Fruit fly (Drosophila melanogaster) whole organism, embryonic: ENCODE data around the gene mof.

Experiments used
- Antp ChIP-seq: fragments of 200-800 bp; sonication (Bioruptor generic); optimal IDR thresholded peaks from 3 replicates; lab custom pipeline; 2016; ENCODE audit warnings: missing biosample characterization, missing genetic modification characterization
- Blimp-1 ChIP-seq: fragments of 200-800 bp; sonication (Bioruptor generic); optimal IDR thresholded peaks from 3 replicates; lab custom pipeline; 2018; ENCODE audit warnings: missing biosample characterization, missing genetic modification characterization, mild to moderate bottlenecking, moderate library complexity, missing genetic modification reagents
- CG11247 ChIP-seq: fragments of 200-800 bp; sonication (Bioruptor generic); IDR thresholded peaks from 2 replicates; pipeline ENCODE4 v1.3.6; 2022; ENCODE audit warnings: missing biosample characterization, missing genetic modification characterization
- CG14667 ChIP-seq: fragments of 200-800 bp; sonication (Bioruptor generic); IDR thresholded peaks from 2 replicates; pipeline ENCODE4 v1.3.6; 2022; ENCODE audit warnings: missing biosample characterization, missing genetic modification characterization
- CG14710 ChIP-seq: fragments of 200-800 bp; sonication (Bioruptor generic); optimal IDR thresholded peaks from 3 replicates; lab custom pipeline; 2019; ENCODE audit warnings: missing biosample characterization, mild to moderate bottlenecking, missing genetic modification characterization, moderate library complexity
- CG18262 ChIP-seq: fragments of 200-800 bp; optimal IDR thresholded peaks from 3 replicates; lab custom pipeline; 2019; ENCODE audit warnings: missing biosample characterization, mild to moderate bottlenecking, missing genetic modification characterization, moderate library complexity
- CG18764 ChIP-seq: fragments of 200-800 bp; sonication (Bioruptor generic); optimal IDR thresholded peaks from 3 replicates; lab custom pipeline; 2016; ENCODE audit warnings: missing biosample characterization, missing genetic modification characterization
- CG2116 ChIP-seq: fragments of 200-800 bp; sonication (Bioruptor generic); optimal IDR thresholded peaks from 3 replicates; lab custom pipeline; 2018; ENCODE audit warnings: missing biosample characterization, mild to moderate bottlenecking, missing genetic modification characterization
- CG2678 ChIP-seq: fragments of 200-800 bp; sonication (Bioruptor generic); optimal IDR thresholded peaks from 3 replicates; lab custom pipeline; 2019; ENCODE audit warnings: missing biosample characterization, mild to moderate bottlenecking, missing genetic modification characterization, moderate library complexity
- CG32532 ChIP-seq: fragments of 200-800 bp; sonication (Bioruptor generic); IDR thresholded peaks from 2 replicates; pipeline ENCODE4 v1.3.6; 2022; ENCODE audit warnings: missing biosample characterization, missing genetic modification characterization
- CG34422 ChIP-seq: fragments of 200-800 bp; sonication (Bioruptor generic); IDR thresholded peaks from 3 replicates; pipeline ENCODE4 v1.3.6; 2022; ENCODE audit warnings: missing biosample characterization, missing genetic modification characterization
- CG42726 ChIP-seq: fragments of 200-800 bp; sonication (Bioruptor generic); IDR thresholded peaks from 2 replicates; pipeline ENCODE4 v1.3.6; 2022; ENCODE audit warnings: missing biosample characterization, missing genetic modification characterization; ENCODE audit not compliant: partially characterized antibody
- CG4404 ChIP-seq: fragments of 200-800 bp; sonication (Bioruptor generic); IDR thresholded peaks from 2 replicates; pipeline ENCODE4 v1.3.6; 2022; ENCODE audit warnings: missing biosample characterization, missing genetic modification characterization
- Drgx ChIP-seq: fragments of 200-800 bp; sonication (Bioruptor generic); IDR thresholded peaks from 2 replicates; pipeline ENCODE4 v1.3.6; 2022; ENCODE audit warnings: missing biosample characterization, missing genetic modification characterization
- E2f2 ChIP-seq: fragments of 200-800 bp; sonication (Bioruptor generic); IDR thresholded peaks from 2 replicates; pipeline ENCODE4 v1.3.6; 2022; ENCODE audit warnings: missing biosample characterization, missing genetic modification characterization
- Ets97D ChIP-seq: fragments of 200-800 bp; sonication (Bioruptor generic); optimal IDR thresholded peaks from 3 replicates; lab custom pipeline; 2016; ENCODE audit warnings: missing biosample characterization, missing genetic modification characterization
- HLHmδ ChIP-seq: fragments of 200-800 bp; sonication (Bioruptor generic); optimal IDR thresholded peaks from 2 replicates; lab custom pipeline; 2018; ENCODE audit warnings: missing biosample characterization, mild to moderate bottlenecking, missing genetic modification characterization, moderate library complexity
- HmgZ ChIP-seq: fragments of 200-800 bp; sonication (Bioruptor generic); optimal IDR thresholded peaks from 2 replicates; lab custom pipeline; 2018; ENCODE audit warnings: missing biosample characterization, mild to moderate bottlenecking, missing genetic modification characterization
- Hr3 ChIP-seq: fragments of 200-800 bp; sonication (Bioruptor generic); optimal IDR thresholded peaks from 3 replicates; lab custom pipeline; 2016; ENCODE audit warnings: missing biosample characterization, missing genetic modification characterization
- Mrtf ChIP-seq: fragments of 200-800 bp; sonication (Bioruptor generic); IDR thresholded peaks from 3 replicates; pipeline ENCODE4 v1.3.6; 2022; ENCODE audit warnings: missing biosample characterization, missing genetic modification characterization
- Ptx1 ChIP-seq: fragments of 200-800 bp; sonication (Bioruptor generic); IDR thresholded peaks from 2 replicates; pipeline ENCODE4 v1.3.6; 2022; ENCODE audit warnings: missing biosample characterization, missing genetic modification characterization
- Sox100B ChIP-seq: fragments of 200-800 bp; sonication (Bioruptor generic); optimal IDR thresholded peaks from 3 replicates; lab custom pipeline; 2018; ENCODE audit warnings: missing biosample characterization, mild to moderate bottlenecking, missing genetic modification characterization
- Sox102F ChIP-seq: fragments of 200-800 bp; sonication (Bioruptor generic); optimal IDR thresholded peaks from 2 replicates; lab custom pipeline; 2018; ENCODE audit warnings: missing biosample characterization, mild to moderate bottlenecking, missing genetic modification characterization, moderate library complexity
- ato ChIP-seq: fragments of 200-800 bp; sonication (Bioruptor generic); IDR thresholded peaks from 2 replicates; pipeline ENCODE4 v1.3.6; 2022; ENCODE audit warnings: missing biosample characterization, missing genetic modification characterization; ENCODE audit not compliant: partially characterized antibody
- bab2 ChIP-seq: fragments of 200-800 bp; sonication (Bioruptor generic); optimal IDR thresholded peaks from 2 replicates; lab custom pipeline; 2016; ENCODE audit warnings: missing biosample characterization, missing genetic modification characterization
- bsh ChIP-seq, 2 experiments: fragments of 200-800 bp; sonication (Bioruptor generic); optimal IDR thresholded peaks; 2 replicates each; lab custom pipeline; 2017 to 2018; ENCODE audit warnings: mild to moderate bottlenecking in 2 of 2, missing biosample characterization in 2 of 2, missing genetic modification characterization in 2 of 2, moderate library complexity in 1 of 2
- eve ChIP-seq, 2 experiments: fragments of >200 bp; optimal IDR thresholded peaks; 2 replicates each; lab custom pipeline; 2017; ENCODE audit warnings: missing biosample characterization in 2 of 2, missing genetic modification characterization in 2 of 2
- gcm2 ChIP-seq: fragments of 200-800 bp; sonication (Bioruptor generic); optimal IDR thresholded peaks from 2 replicates; lab custom pipeline; 2016; ENCODE audit warnings: missing biosample characterization, missing genetic modification characterization
- gem ChIP-seq: fragments of 200-800 bp; sonication (Bioruptor generic); optimal IDR thresholded peaks from 2 replicates; lab custom pipeline; 2019; ENCODE audit warnings: missing biosample characterization, mild to moderate bottlenecking, missing genetic modification characterization, moderate library complexity
- grau ChIP-seq: fragments of 200-800 bp; optimal IDR thresholded peaks from 3 replicates; lab custom pipeline; 2019; ENCODE audit warnings: missing biosample characterization, mild to moderate bottlenecking, missing genetic modification characterization, moderate library complexity
- gsb-n ChIP-seq: fragments of 200-800 bp; sonication (Bioruptor generic); optimal IDR thresholded peaks from 3 replicates; lab custom pipeline; 2018; ENCODE audit warnings: missing biosample characterization, mild to moderate bottlenecking, missing genetic modification characterization
- lab ChIP-seq: fragments of 200-800 bp; sonication (Bioruptor generic); optimal IDR thresholded peaks from 3 replicates; lab custom pipeline; 2017; ENCODE audit warnings: missing biosample characterization, missing genetic modification characterization, mild to moderate bottlenecking, moderate library complexity, missing genetic modification reagents
- nau ChIP-seq: fragments of 200-800 bp; sonication (Bioruptor generic); optimal IDR thresholded peaks from 3 replicates; lab custom pipeline; 2017; ENCODE audit warnings: missing biosample characterization, mild to moderate bottlenecking, missing genetic modification characterization, missing genetic modification reagents
- oc ChIP-seq: fragments of 200-800 bp; sonication (Bioruptor generic); optimal IDR thresholded peaks from 2 replicates; lab custom pipeline; 2018; ENCODE audit warnings: missing biosample characterization, mild to moderate bottlenecking, missing genetic modification characterization, moderate library complexity
- pnt ChIP-seq: fragments of 200-800 bp; sonication (Bioruptor generic); optimal IDR thresholded peaks from 3 replicates; lab custom pipeline; 2016; ENCODE audit warnings: missing biosample characterization, missing genetic modification characterization
- run ChIP-seq: fragments of 200-800 bp; sonication (Bioruptor generic); optimal IDR thresholded peaks from 3 replicates; lab custom pipeline; 2018; ENCODE audit warnings: missing biosample characterization, mild to moderate bottlenecking, missing genetic modification characterization
- schlank ChIP-seq: fragments of 200-800 bp; sonication (Bioruptor generic); optimal IDR thresholded peaks from 2 replicates; lab custom pipeline; 2018; ENCODE audit warnings: missing biosample characterization, mild to moderate bottlenecking, missing genetic modification characterization
- sd ChIP-seq: fragments of 200-800 bp; sonication (Bioruptor generic); optimal IDR thresholded peaks from 3 replicates; lab custom pipeline; 2018; ENCODE audit warnings: missing biosample characterization, mild to moderate bottlenecking, missing genetic modification characterization, moderate library complexity
- seq ChIP-seq: fragments of 200-800 bp; sonication (Bioruptor generic); IDR thresholded peaks from 2 replicates; pipeline ENCODE4 v1.3.6; 2022; ENCODE audit warnings: missing biosample characterization, missing genetic modification characterization
- sim ChIP-seq: fragments of 200-800 bp; sonication (Bioruptor generic); IDR thresholded peaks from 2 replicates; pipeline ENCODE4 v1.3.6; 2022; ENCODE audit warnings: missing biosample characterization, missing genetic modification characterization
- tin ChIP-seq: fragments of 200-800 bp; sonication (Bioruptor generic); optimal IDR thresholded peaks from 3 replicates; lab custom pipeline; 2016; ENCODE audit warnings: missing biosample characterization, missing genetic modification characterization
- toy ChIP-seq: fragments of 200-800 bp; sonication (Bioruptor generic); IDR thresholded peaks from 2 replicates; pipeline ENCODE4 v1.3.6; 2022; ENCODE audit warnings: missing biosample characterization, missing genetic modification characterization
- zen2 ChIP-seq: fragments of 200-800 bp; sonication (Bioruptor generic); IDR thresholded peaks from 3 replicates; pipeline ENCODE4 v1.3.6; 2022; ENCODE audit warnings: missing biosample characterization, missing genetic modification characterization; ENCODE audit not compliant: partially characterized antibody
- zfh1 ChIP-seq: fragments of 200-800 bp; sonication (Bioruptor generic); IDR thresholded peaks from 3 replicates; pipeline ENCODE4 v1.3.6; 2022; ENCODE audit warnings: missing biosample characterization, missing genetic modification characterization

The mof gene

dm6 chrX:5888933-5889332 lies 12.3 kb upstream of the mof start (continued):
- TF ChIP-seq CG32532: peak; percentile 34; the same call in 1 of the 2 replicates
- TF ChIP-seq CG4404 (GFP tag; lab: Robert Waterston, UW): 0 out of 2 replicates have a peak, but pooled peaks have one; percentile 13
- TF ChIP-seq CG14710 (tag; lab: Kevin White, UChicago): peak; percentile 34
- peak; percentile 29 for TF ChIP-seq Blimp-1 (GFP tag; lab: Kevin White, UChicago)
- peak; percentile 35 for TF ChIP-seq lab (GFP tag; lab: Kevin White, UChicago)
- peak; percentile 27 for TF ChIP-seq HLHmδ (GFP tag; lab: Kevin White, UChicago)
- TF ChIP-seq zfh1 (GFP tag; lab: Robert Waterston, UW): peak; percentile 63; the same call in 1 of the 3 replicates
- peak; percentile 2 for TF ChIP-seq Hr3
- TF ChIP-seq ato (GFP tag; lab: Robert Waterston, UW): no peak
- TF ChIP-seq Antp: peak; percentile 54
- no peak for TF ChIP-seq nau
- TF ChIP-seq grau (tag; lab: Kevin White, UChicago): peak; percentile 27
- no peak for TF ChIP-seq CG11247 (GFP tag; lab: Robert Waterston, UW)
- TF ChIP-seq bsh (GFP tag; optimal IDR thresholded peaks at IDR 0.05; lab: Kevin White, UChicago): peak in 1 of 2 experiments; percentile 61
- no peak for TF ChIP-seq zen2
- 0 out of 3 replicates have a peak, but pooled peaks have one; percentile 42 for TF ChIP-seq CG34422 (GFP tag; lab: Robert Waterston, UW)
- TF ChIP-seq HmgZ (tag; lab: Kevin White, UChicago): no peak
- TF ChIP-seq bab2 (GFP tag; lab: Kevin White, UChicago): peak; percentile 6
- peak; percentile 43 for TF ChIP-seq pnt (GFP tag; lab: Kevin White, UChicago)
- TF ChIP-seq tin: peak; percentile 43
- no peak for TF ChIP-seq Ets97D
- peak; percentile 47 for TF ChIP-seq gem (tag; lab: Kevin White, UChicago)
- TF ChIP-seq CG42726 (GFP tag; lab: Robert Waterston, UW): no peak
- TF ChIP-seq CG2678 (tag; lab: Kevin White, UChicago): peak; percentile 25
- TF ChIP-seq Sox102F (GFP tag; lab: Kevin White, UChicago): peak; percentile 24
- peak; percentile 12 for TF ChIP-seq run (tag; lab: Kevin White, UChicago)
- peak; percentile 49 for TF ChIP-seq gsb-n (tag; lab: Kevin White, UChicago)
- TF ChIP-seq seq (GFP tag; lab: Robert Waterston, UW): peak; percentile 70
- TF ChIP-seq oc (tag; lab: Kevin White, UChicago): peak; percentile 52
- TF ChIP-seq sim (GFP tag; lab: Robert Waterston, UW): no peak
- 0 out of 2 replicates have a peak, but pooled peaks have one; percentile 15 for TF ChIP-seq Ptx1 (GFP tag; lab: Robert Waterston, UW)
- TF ChIP-seq sd (tag; lab: Kevin White, UChicago): peak; percentile 1

DNA sequence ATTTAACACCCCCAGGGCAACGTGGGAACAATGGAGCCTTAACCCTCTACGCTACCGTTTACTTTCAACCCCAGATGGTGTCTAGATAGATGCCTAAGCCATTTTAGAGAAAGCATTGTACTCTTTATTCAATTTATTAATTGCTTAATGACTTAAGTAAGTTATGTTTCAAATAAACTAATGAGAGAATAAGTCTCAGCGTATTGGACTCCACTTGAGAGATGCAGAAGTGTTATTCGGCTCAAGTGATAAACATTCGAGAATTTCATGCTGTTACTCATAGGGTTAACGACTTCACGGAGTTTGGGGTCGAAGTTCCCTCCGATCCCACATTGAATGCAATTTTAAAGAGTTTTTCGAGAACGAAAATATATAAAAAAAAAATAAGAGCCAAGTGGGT lies 11.6 kb upstream of the mof start:
- no peak for TF ChIP-seq Mrtf (GFP tag; lab: Robert Waterston, UW)
- no peak for TF ChIP-seq CG2116
- TF ChIP-seq toy (GFP tag; lab: Robert Waterston, UW): no peak
- 0 out of 2 replicates have a peak, but pooled peaks have one; percentile 10 for TF ChIP-seq Drgx
- TF ChIP-seq Sox100B (GFP tag; lab: Kevin White, UChicago): no peak
- TF ChIP-seq CG14667 (GFP tag; lab: Robert Waterston, UW): no peak
- TF ChIP-seq schlank (tag; lab: Kevin White, UChicago): no peak
- TF ChIP-seq gcm2 (GFP tag; lab: Kevin White, UChicago): no peak
- no peak for TF ChIP-seq CG18262 (tag; lab: Kevin White, UChicago)
- no peak for TF ChIP-seq E2f2 (GFP tag; lab: Robert Waterston, UW)
- TF ChIP-seq eve (GFP tag; optimal IDR thresholded peaks at IDR 0.05; lab: Kevin White, UChicago): peak in 1 of 2 experiments; percentile 7
- TF ChIP-seq CG18764 (GFP tag; lab: Kevin White, UChicago): no peak
